Worm (Caenorhabditis elegans) whole organism, L4 larva: ENCODE measurements around the gene ubc-6.

ENCODE experiments used
- F37D6.2 ChIP-seq: sonication (generic microtip); optimal IDR thresholded peaks from 2 replicates; lab custom pipeline; 2016; ENCODE audit warnings: mild to moderate bottlenecking, missing genetic modification characterization, missing compliant biosample characterization
- F44E2.7 ChIP-seq: fragments of 200-800 bp; sonication (Bioruptor generic); IDR thresholded peaks from 2 replicates; pipeline ENCODE4 v2.1.2; 2022; ENCODE audit warnings: missing genetic modification characterization, missing compliant biosample characterization
- F49E8.2 ChIP-seq: sonication (generic microtip); optimal IDR thresholded peaks from 2 replicates; lab custom pipeline; 2016; ENCODE audit warnings: missing compliant biosample characterization, mild to moderate bottlenecking, missing genetic modification characterization, borderline replicate concordance
- R02D3.7 ChIP-seq: fragments of 150-350 bp; sonication (generic microtip); optimal IDR thresholded peaks from 3 replicates; lab custom pipeline; 2014; ENCODE audit warnings: missing biosample characterization, missing genetic modification characterization
- T20F7.1 ChIP-seq: fragments of 200-800 bp; sonication (Bioruptor generic); optimal IDR thresholded peaks from 2 replicates; lab custom pipeline; 2018; ENCODE audit warnings: mild to moderate bottlenecking, missing genetic modification characterization, missing compliant biosample characterization
- Y105C5A.15 ChIP-seq: fragments of 200-800 bp; sonication (Bioruptor generic); IDR thresholded peaks from 2 replicates; pipeline ENCODE4 v1.3.6; 2022; ENCODE audit warnings: missing genetic modification characterization, missing compliant biosample characterization
- Y48G9A.11 ChIP-seq: fragments of 200-800 bp; sonication (Bioruptor generic); IDR thresholded peaks from 2 replicates; pipeline ENCODE4 v1.3.6; 2022; ENCODE audit warnings: missing genetic modification reagents, missing genetic modification characterization, missing compliant biosample characterization
- ZK546.5 ChIP-seq, 2 experiments: sonication (generic microtip); optimal IDR thresholded peaks; 2 replicates each; lab custom pipeline; 2017; ENCODE audit warnings: missing biosample characterization in 2 of 2, missing genetic modification characterization in 2 of 2
- ama-1 ChIP-seq: fragments of 150-350 bp; optimal IDR thresholded peaks from 2 replicates; lab custom pipeline; 2014; ENCODE audit warnings: inconsistent platforms, mixed read lengths
- arid-1 ChIP-seq: fragments of 200-800 bp; sonication (Bioruptor generic); conservative IDR thresholded peaks from 2 replicates; pipeline ENCODE4 v1.3.6; 2022; ENCODE audit warnings: missing genetic modification reagents, missing genetic modification characterization, missing compliant biosample characterization
- attf-4 ChIP-seq: sonication (generic microtip); optimal IDR thresholded peaks from 3 replicates; lab custom pipeline; 2017; ENCODE audit warnings: missing biosample characterization, missing genetic modification characterization
- ceh-20 ChIP-seq: fragments of 200-800 bp; sonication (Bioruptor generic); IDR thresholded peaks from 2 replicates; pipeline ENCODE4 v1.3.6; 2022; ENCODE audit warnings: missing genetic modification reagents, missing genetic modification characterization, missing compliant biosample characterization
- ces-1 ChIP-seq: fragments of 150-350 bp; sonication (generic microtip); optimal IDR thresholded peaks from 4 replicates; lab custom pipeline; 2014; ENCODE audit warnings: missing biosample characterization, missing genetic modification reagents, missing genetic modification characterization
- cey-2 ChIP-seq: sonication (generic microtip); optimal IDR thresholded peaks from 3 replicates; lab custom pipeline; 2017; ENCODE audit warnings: missing genetic modification characterization, mild to moderate bottlenecking, missing compliant biosample characterization, antibody characterized with exemption, borderline replicate concordance; ENCODE audit not compliant: insufficient read depth
- daf-16 ChIP-seq, 3 experiments: sonication (generic microtip); optimal IDR thresholded peaks; 2 replicates each; lab custom pipeline; 2016 to 2017; ENCODE audit warnings: missing genetic modification characterization in 3 of 3, missing genetic modification reagents in 3 of 3, mild to moderate bottlenecking in 2 of 3, missing compliant biosample characterization in 2 of 3, missing biosample characterization in 1 of 3, moderate library complexity in 1 of 3
- dpl-1 ChIP-seq: fragments of 150-350 bp; optimal IDR thresholded peaks from 2 replicates; lab custom pipeline; 2014; ENCODE audit warnings: missing biosample characterization, missing genetic modification reagents, missing genetic modification characterization
- egl-43 ChIP-seq: fragments of 200-800 bp; sonication (Bioruptor generic); IDR thresholded peaks from 2 replicates; pipeline ENCODE4 v1.3.6; 2022; ENCODE audit warnings: missing genetic modification reagents, missing genetic modification characterization, missing compliant biosample characterization
- fkh-10 ChIP-seq: fragments of 150-350 bp; optimal IDR thresholded peaks from 2 replicates; lab custom pipeline; 2014; ENCODE audit warnings: missing biosample characterization, missing genetic modification reagents, missing genetic modification characterization
- fos-1 ChIP-seq: fragments of 150-350 bp; optimal IDR thresholded peaks from 2 replicates; lab custom pipeline; 2014; ENCODE audit warnings: missing biosample characterization, missing genetic modification characterization
- hlh-11 ChIP-seq: fragments of 200-800 bp; sonication (Bioruptor generic); optimal IDR thresholded peaks from 2 replicates; lab custom pipeline; 2018; ENCODE audit warnings: mild to moderate bottlenecking, missing genetic modification characterization, missing compliant biosample characterization
- lin-1 ChIP-seq: fragments of 200-800 bp; sonication (Bioruptor generic); IDR thresholded peaks from 2 replicates; pipeline ENCODE4 v1.3.6; 2022; ENCODE audit warnings: missing genetic modification reagents, missing genetic modification characterization, missing compliant biosample characterization
- lin-13 ChIP-seq: fragments of 150-350 bp; optimal IDR thresholded peaks from 2 replicates; lab custom pipeline; 2014; ENCODE audit warnings: missing biosample characterization, missing genetic modification reagents, missing genetic modification characterization
- madf-5 ChIP-seq, 2 experiments: fragments of 200-800 bp; sonication (Bioruptor generic); IDR thresholded peaks; 2 replicates each; pipeline ENCODE4 v1.3.6; 2022; ENCODE audit warnings: missing compliant biosample characterization in 2 of 2, missing genetic modification characterization in 2 of 2
- mep-1 ChIP-seq: fragments of 150-350 bp; sonication (generic microtip); optimal IDR thresholded peaks from 3 replicates; lab custom pipeline; 2014; ENCODE audit warnings: missing biosample characterization, missing genetic modification characterization
- nhr-102 ChIP-seq: sonication (generic microtip); optimal IDR thresholded peaks from 2 replicates; lab custom pipeline; 2016; ENCODE audit warnings: mild to moderate bottlenecking, missing genetic modification characterization, moderate library complexity, missing compliant biosample characterization
- nhr-6 ChIP-seq: fragments of 150-350 bp; optimal IDR thresholded peaks from 2 replicates; lab custom pipeline; 2014; ENCODE audit warnings: missing biosample characterization, missing genetic modification characterization
- pha-4 ChIP-seq, 2 experiments: fragments of 150-350 bp in 1 of 2; fragments of 200-800 bp in 1 of 2; sonication (Bioruptor generic) in 1 of 2; IDR thresholded peaks in 1 of 2; optimal IDR thresholded peaks in 1 of 2; 2 replicates each; pipeline versions ENCODE4 v1.3.6 to Lab custom; 2014 to 2022; ENCODE audit warnings: missing genetic modification characterization in 2 of 2, missing genetic modification reagents in 2 of 2, missing biosample characterization in 1 of 2, missing compliant biosample characterization in 1 of 2
- rbr-2 ChIP-seq: sonication (generic microtip); optimal IDR thresholded peaks from 2 replicates; lab custom pipeline; 2016; ENCODE audit warnings: missing genotype, missing genetic modification characterization, missing compliant biosample characterization
- set-16 ChIP-seq: fragments of 200-800 bp; sonication (Bioruptor generic); IDR thresholded peaks from 2 replicates; pipeline ENCODE4 v1.3.6; 2022; ENCODE audit warnings: missing genetic modification reagents, missing genetic modification characterization, missing compliant biosample characterization
- tra-1 ChIP-seq: fragments of 200-800 bp; sonication (Bioruptor generic); IDR thresholded peaks from 2 replicates; pipeline ENCODE4 v1.3.6; 2022; ENCODE audit warnings: missing genetic modification reagents, missing genetic modification characterization, missing compliant biosample characterization
- unc-62 ChIP-seq, 3 experiments: fragments of 150-350 bp in 1 of 3; sonication (generic microtip); optimal IDR thresholded peaks in 2 of 3; peaks in 1 of 3; 1 replicate in 1 of 3; 2 replicates in 2 of 3; lab custom pipeline; 2014 to 2017; ENCODE audit warnings: missing biosample characterization in 3 of 3, missing genetic modification characterization in 3 of 3, missing genetic modification reagents in 3 of 3, missing genotype in 1 of 3
- zag-1 ChIP-seq: fragments of 150-350 bp; optimal IDR thresholded peaks from 2 replicates; lab custom pipeline; 2014; ENCODE audit warnings: missing biosample characterization, missing genetic modification characterization
- ztf-11 ChIP-seq: fragments of 150-350 bp; optimal IDR thresholded peaks from 2 replicates; lab custom pipeline; 2014; ENCODE audit warnings: missing biosample characterization, missing genetic modification characterization

Gene ubc-6

DNA sequence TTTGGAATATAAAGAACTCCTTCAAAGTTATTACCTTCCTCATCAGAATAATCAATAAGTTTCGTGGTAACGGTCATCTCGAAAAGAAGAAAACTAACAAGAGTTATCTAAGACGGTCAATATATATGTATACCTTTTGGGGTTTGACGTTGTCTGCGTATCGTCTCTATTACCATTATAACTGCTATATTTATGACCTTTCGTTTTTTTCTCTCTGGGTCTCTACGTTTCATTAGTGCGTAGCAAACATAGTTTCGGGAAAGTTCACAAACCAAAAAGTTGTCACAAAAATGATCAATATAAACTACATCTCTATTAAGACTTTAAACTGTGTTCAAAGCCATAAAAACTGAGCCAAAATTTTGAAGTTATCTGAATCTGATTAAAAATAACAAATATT, 21.8 kb upstream of the ubc-6 start, which contains the start of gene D1022.4 (continued):
- no peak for TF ChIP-seq ces-1
- TF ChIP-seq mep-1 (tag; lab: Kevin White, UChicago): no peak
- no peak for TF ChIP-seq daf-16 (GFP tag; optimal IDR thresholded peaks at IDR 0.05; lab: Kevin White, UChicago)
- TF ChIP-seq daf-16 (tag; optimal IDR thresholded peaks at IDR 0.05; lab: Kevin White, UChicago): peak; percentile 67
- TF ChIP-seq arid-1 (GFP tag; lab: Robert Waterston, UW): no peak
- no peak for TF ChIP-seq Y48G9A.11 (GFP tag; lab: Robert Waterston, UW)
- no peak for TF ChIP-seq T20F7.1 (GFP tag; lab: Kevin White, UChicago)
- no peak for TF ChIP-seq ztf-11
- no peak for TF ChIP-seq ama-1 (lab: Kevin White, UChicago)
- TF ChIP-seq egl-43: no peak

DNA sequence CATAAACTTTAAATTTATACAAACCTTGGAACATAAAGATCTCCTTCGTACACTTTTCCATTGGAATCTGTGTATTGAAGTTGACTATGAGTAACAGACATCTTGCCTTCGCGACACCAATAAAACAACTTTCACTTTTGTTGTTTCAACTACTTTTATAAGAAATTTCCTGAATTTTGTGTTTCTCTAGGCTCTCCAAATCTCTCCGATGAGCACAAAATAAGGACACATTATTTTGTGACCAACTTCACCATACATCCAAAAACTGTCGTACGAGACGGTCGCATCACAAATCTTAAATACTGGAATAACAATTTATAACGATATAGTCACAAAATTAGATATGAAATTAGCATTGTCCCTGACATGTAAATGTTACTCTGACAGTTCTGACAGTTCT, 20.3 kb upstream of the ubc-6 start, which contains the start of gene D1022.5:
Gene D1022.5, minus strand, starts transcription at position 101 of the 400 bp plus-strand sequence.
- TF ChIP-seq nhr-102 (peak; percentile 54), madf-5 (GFP tag; IDR thresholded peaks at IDR 0.05; lab: Robert Waterston, UW) (no peak)

DNA sequence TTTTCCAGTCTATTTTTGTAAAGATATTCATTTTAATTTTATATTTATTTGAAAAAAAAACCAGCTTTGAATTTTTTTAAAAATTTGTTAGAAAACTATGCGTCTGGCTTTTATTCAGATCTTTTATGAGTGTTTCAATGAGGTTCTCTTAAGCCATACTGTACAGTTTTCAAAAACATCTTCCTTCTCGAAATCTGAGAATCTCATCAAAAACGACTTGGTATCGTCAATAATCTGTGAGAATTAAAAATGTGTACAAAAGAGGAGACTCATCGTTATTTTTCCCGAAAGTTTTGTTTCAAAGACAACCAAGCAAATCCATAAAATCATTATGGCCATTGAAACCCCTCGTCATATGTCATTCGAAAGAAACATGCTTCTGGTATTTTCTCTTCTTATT, 19.8 kb upstream of the ubc-6 start, which contains the start of gene D1022.2:
Gene D1022.2, plus strand, starts transcription at position 301 of the 400 bp plus-strand sequence.
- 0 out of 2 replicates have a peak, but pooled peaks have one; percentile 14 for TF ChIP-seq Y105C5A.15 (GFP tag; lab: Robert Waterston, UW)
- TF ChIP-seq dpl-1: no peak
- TF ChIP-seq madf-5 (GFP tag; IDR thresholded peaks at IDR 0.05; lab: Robert Waterston, UW): no peak

DNA sequence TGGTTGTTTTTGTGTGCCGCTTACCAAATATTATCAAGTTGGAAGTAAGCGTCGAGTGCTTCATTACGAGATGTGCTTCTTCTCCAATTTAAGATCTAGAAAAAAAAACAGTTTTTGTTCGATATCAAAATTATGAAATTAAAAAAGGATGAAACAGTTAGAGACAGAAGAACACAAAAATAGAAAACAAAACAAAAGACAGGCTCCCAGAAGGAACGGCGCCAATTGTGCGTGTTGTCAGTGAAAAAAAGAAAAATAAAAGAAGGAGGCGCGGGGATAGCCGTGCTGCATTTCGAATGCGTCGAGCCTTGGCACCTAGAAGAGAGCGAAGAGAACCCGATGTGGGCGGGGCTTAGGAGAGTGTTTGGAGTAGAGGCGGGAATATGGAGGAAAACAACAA, 13.5 kb upstream of the ubc-6 start, which contains the start of gene sro-1:
Gene sro-1, minus strand, starts transcription at position 101 of the 400 bp plus-strand sequence.
- no peak for TF ChIP-seq rbr-2 (tag; lab: Kevin White, UChicago)
- no peak for TF ChIP-seq F44E2.7 (GFP tag; lab: Robert Waterston, UW)
- TF ChIP-seq, all 104 proteins: peak for 0

DNA sequence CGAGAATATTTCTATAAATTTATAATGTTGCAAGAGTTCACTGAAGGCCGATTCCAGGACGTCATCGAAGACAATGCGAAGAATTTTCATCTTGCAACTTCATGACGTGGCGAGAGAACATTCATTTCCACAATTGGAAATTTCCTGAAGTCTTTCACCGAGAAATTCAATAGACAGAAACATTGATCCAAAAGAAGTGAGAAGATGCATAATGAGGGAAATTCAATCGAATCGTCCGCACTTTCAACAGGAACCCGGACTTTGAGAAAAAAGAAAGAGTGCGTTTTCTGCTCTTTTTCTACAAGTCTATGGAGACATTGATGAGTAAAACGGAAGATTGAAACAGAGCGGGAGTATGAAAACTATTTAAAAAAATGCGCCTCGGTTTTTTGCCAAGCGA, 9.7 kb upstream of the ubc-6 start:
- TF ChIP-seq F49E8.2 (tag; lab: Kevin White, UChicago): no peak
- TF ChIP-seq fkh-10 (GFP tag; lab: Kevin White, UChicago): peak; percentile 64
- peak; percentile 40 for TF ChIP-seq ces-1

DNA sequence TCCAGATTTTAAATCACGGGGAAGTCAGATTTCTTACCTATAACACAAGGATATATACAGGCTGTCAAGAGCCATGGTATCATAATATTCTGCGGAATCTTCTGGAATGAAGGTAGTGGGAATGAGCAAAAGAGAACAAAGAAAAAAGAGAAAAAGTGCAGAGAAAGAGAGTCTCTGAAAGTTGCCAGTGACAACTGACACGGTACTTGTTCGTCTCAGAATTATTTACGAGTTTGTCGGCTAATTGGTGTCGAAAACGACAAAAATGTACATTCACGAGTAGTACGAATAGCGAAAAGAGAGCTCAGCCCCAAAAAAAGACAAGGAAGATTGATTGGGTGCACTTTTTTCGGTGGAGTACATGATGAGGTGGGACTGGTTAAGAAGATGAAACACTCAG, 4.0 kb downstream of the ubc-6 start, which contains the start of gene cah-2:
Gene cah-2, minus strand, starts transcription at position 101 of the 400 bp plus-strand sequence.
- TF ChIP-seq lin-1: no peak
- no peak for TF ChIP-seq tra-1 (GFP tag; lab: Robert Waterston, UW)
- no peak for TF ChIP-seq R02D3.7 (tag; lab: Kevin White, UChicago)
- TF ChIP-seq ceh-20 (GFP tag; lab: Robert Waterston, UW): no peak
- no peak for TF ChIP-seq set-16 (GFP tag; lab: Robert Waterston, UW)
- no peak for TF ChIP-seq nhr-6 (tag; lab: Kevin White, UChicago)
- no peak for TF ChIP-seq pha-4 (GFP tag; IDR thresholded peaks at IDR 0.05; lab: Robert Waterston, UW)
- TF ChIP-seq pha-4 (tag; optimal IDR thresholded peaks at IDR 0.05; lab: Kevin White, UChicago): no peak
- no peak for TF ChIP-seq cey-2 (tag; lab: Kevin White, UChicago)
- no peak for TF ChIP-seq hlh-11 (tag; lab: Kevin White, UChicago)
- TF ChIP-seq attf-4 (tag; lab: Kevin White, UChicago): no peak
- TF ChIP-seq lin-13 (GFP tag; lab: Kevin White, UChicago): no peak
- no peak for TF ChIP-seq unc-62 (GFP tag; optimal IDR thresholded peaks at IDR 0.05 in 1 of 2; lab: Kevin White, UChicago)
- no peak for TF ChIP-seq unc-62 (tag; optimal IDR thresholded peaks at IDR 0.05; lab: Kevin White, UChicago)
- TF ChIP-seq F37D6.2 (tag; lab: Kevin White, UChicago): no peak
- TF ChIP-seq Y105C5A.15 (GFP tag; lab: Robert Waterston, UW): no peak
- no peak for TF ChIP-seq ZK546.5 (tag; optimal IDR thresholded peaks at IDR 0.05; lab: Kevin White, UChicago)
- TF ChIP-seq zag-1: no peak
- no peak for TF ChIP-seq fos-1 (tag; lab: Kevin White, UChicago)
- TF ChIP-seq egl-43: no peak
